Worm (Caenorhabditis elegans) whole organism, L1 larva: ENCODE measurements around the gene acs-5.

Experiments
- C04F5.9 ChIP-seq: sonication (generic microtip); optimal IDR thresholded peaks from 2 replicates; lab custom pipeline; 2016; ENCODE audit warnings: missing genetic modification characterization, missing compliant biosample characterization
- C16A3.4 ChIP-seq: fragments of 150-350 bp; optimal IDR thresholded peaks from 2 replicates; lab custom pipeline; 2014; ENCODE audit warnings: missing biosample characterization, missing genetic modification characterization
- F16B12.6 ChIP-seq: fragments of 150-350 bp; optimal IDR thresholded peaks from 2 replicates; lab custom pipeline; 2014; ENCODE audit warnings: missing biosample characterization, missing genetic modification characterization
- Y116A8C.19 ChIP-seq: sonication (generic microtip); optimal IDR thresholded peaks from 2 replicates; lab custom pipeline; 2016; ENCODE audit warnings: missing compliant biosample characterization, missing genetic modification characterization, borderline replicate concordance
- ceh-63 ChIP-seq: fragments of 200-800 bp; sonication (Bioruptor generic); optimal IDR thresholded peaks from 2 replicates; lab custom pipeline; 2018; ENCODE audit warnings: mild to moderate bottlenecking, missing genetic modification characterization, missing compliant biosample characterization
- ceh-8 ChIP-seq: fragments of 200-800 bp; sonication (Bioruptor generic); optimal IDR thresholded peaks from 2 replicates; lab custom pipeline; 2018; ENCODE audit warnings: mild to moderate bottlenecking, missing genetic modification characterization, moderate library complexity, missing compliant biosample characterization
- ceh-82 ChIP-seq, 3 experiments: fragments of 150-350 bp in 1 of 3; sonication (generic microtip) in 2 of 3; optimal IDR thresholded peaks; 2 replicates each; lab custom pipeline; 2014 to 2017; ENCODE audit warnings: missing biosample characterization in 3 of 3, missing genetic modification characterization in 3 of 3
- ces-1 ChIP-seq: fragments of 150-350 bp; optimal IDR thresholded peaks from 2 replicates; lab custom pipeline; 2014; ENCODE audit warnings: missing biosample characterization, missing genetic modification reagents, missing genetic modification characterization
- dsc-1 ChIP-seq: sonication (generic microtip); optimal IDR thresholded peaks from 2 replicates; lab custom pipeline; 2016; ENCODE audit warnings: mild to moderate bottlenecking, missing genetic modification characterization, missing compliant biosample characterization
- efl-1 ChIP-seq, 4 experiments: fragments of 150-350 bp; optimal IDR thresholded peaks in 3 of 4; peaks in 1 of 4; 1 replicate in 1 of 4; 2 replicates in 3 of 4; lab custom pipeline; 2014; ENCODE audit warnings: missing biosample characterization in 2 of 4, missing genetic modification characterization in 2 of 4, missing genetic modification reagents in 2 of 4
- efl-3 ChIP-seq: fragments of 200-800 bp; sonication (Bioruptor generic); optimal IDR thresholded peaks from 2 replicates; lab custom pipeline; 2018; ENCODE audit warnings: mild to moderate bottlenecking, missing genetic modification characterization, missing compliant biosample characterization
- elt-3 ChIP-seq, 6 experiments: fragments of 150-350 bp in 1 of 6; sonication (generic microtip); optimal IDR thresholded peaks; 2 replicates each; lab custom pipeline; 2017 to 2018; ENCODE audit warnings: missing biosample characterization in 6 of 6, missing genetic modification characterization in 6 of 6, inconsistent platforms in 1 of 6
- fkh-10 ChIP-seq: sonication (generic microtip); optimal IDR thresholded peaks from 2 replicates; lab custom pipeline; 2017; ENCODE audit warnings: missing biosample characterization, missing genetic modification reagents, missing genetic modification characterization
- fkh-8 ChIP-seq: sonication (generic microtip); optimal IDR thresholded peaks from 2 replicates; lab custom pipeline; 2016; ENCODE audit warnings: mild to moderate bottlenecking, missing genetic modification characterization, missing compliant biosample characterization
- fos-1 ChIP-seq: fragments of 150-350 bp; optimal IDR thresholded peaks from 2 replicates; lab custom pipeline; 2014; ENCODE audit warnings: missing biosample characterization, missing genetic modification characterization
- hpl-2 ChIP-seq: fragments of 150-350 bp; optimal IDR thresholded peaks from 2 replicates; lab custom pipeline; 2014; ENCODE audit warnings: missing biosample characterization, missing genetic modification reagents, missing genetic modification characterization
- isw-1 ChIP-seq: fragments of 200-800 bp; sonication (Bioruptor generic); IDR thresholded peaks from 2 replicates; pipeline ENCODE4 v1.3.6; 2022; ENCODE audit warnings: missing genetic modification characterization, missing compliant biosample characterization
- lin-13 ChIP-seq: fragments of 150-350 bp; optimal IDR thresholded peaks from 2 replicates; lab custom pipeline; 2014; ENCODE audit warnings: missing biosample characterization, missing genetic modification reagents, missing genetic modification characterization
- lin-14 ChIP-seq: fragments of 200-800 bp; sonication (Bioruptor generic); optimal IDR thresholded peaks from 2 replicates; lab custom pipeline; 2018; ENCODE audit warnings: mild to moderate bottlenecking, missing genetic modification characterization, moderate library complexity, missing compliant biosample characterization
- lin-35 ChIP-seq, 2 experiments: fragments of 150-350 bp; optimal IDR thresholded peaks; 2 replicates each; lab custom pipeline; 2014; ENCODE audit warnings: missing biosample characterization in 2 of 2, missing genetic modification characterization in 2 of 2, missing genetic modification reagents in 2 of 2
- lir-3 ChIP-seq: sonication (generic microtip); optimal IDR thresholded peaks from 2 replicates; lab custom pipeline; 2016; ENCODE audit warnings: mild to moderate bottlenecking, missing genetic modification characterization, moderate library complexity, missing compliant biosample characterization; ENCODE audit not compliant: poor library complexity
- lsy-2 ChIP-seq, 2 experiments: fragments of 150-350 bp; optimal IDR thresholded peaks; 2 replicates each; lab custom pipeline; 2014; ENCODE audit warnings: missing biosample characterization in 2 of 2, missing genetic modification characterization in 2 of 2
- mep-1 ChIP-seq: fragments of 150-350 bp; optimal IDR thresholded peaks from 2 replicates; lab custom pipeline; 2014; ENCODE audit warnings: missing biosample characterization, missing genetic modification characterization
- nhr-11 ChIP-seq: fragments of 150-350 bp; optimal IDR thresholded peaks from 2 replicates; lab custom pipeline; 2014; ENCODE audit warnings: missing biosample characterization, missing genetic modification characterization
- nhr-12 ChIP-seq: sonication (generic microtip); optimal IDR thresholded peaks from 2 replicates; lab custom pipeline; 2017; ENCODE audit warnings: missing biosample characterization, missing genetic modification characterization
- nhr-19 ChIP-seq: fragments of 200-800 bp; sonication (Bioruptor generic); conservative IDR thresholded peaks from 2 replicates; pipeline ENCODE4 v1.3.6; 2022; ENCODE audit warnings: missing genetic modification characterization, missing compliant biosample characterization
- nhr-47 ChIP-seq: sonication (generic microtip); optimal IDR thresholded peaks from 2 replicates; lab custom pipeline; 2016; ENCODE audit warnings: mild to moderate bottlenecking, missing genetic modification characterization, moderate library complexity, missing compliant biosample characterization
- nhr-71 ChIP-seq: sonication (generic microtip); optimal IDR thresholded peaks from 2 replicates; lab custom pipeline; 2016; ENCODE audit warnings: mild to moderate bottlenecking, missing genetic modification characterization, moderate library complexity, missing compliant biosample characterization
- nhr-85 ChIP-seq: sonication (generic microtip); peaks from one replicate; lab custom pipeline; 2016; ENCODE audit warnings: missing genetic modification characterization, inconsistent platforms, missing compliant biosample characterization
- nhr-90 ChIP-seq: sonication (generic microtip); optimal IDR thresholded peaks from 2 replicates; lab custom pipeline; 2016; ENCODE audit warnings: mild to moderate bottlenecking, missing genetic modification characterization, missing compliant biosample characterization; ENCODE audit not compliant: poor library complexity
- pag-3 ChIP-seq: sonication (generic microtip); optimal IDR thresholded peaks from 2 replicates; lab custom pipeline; 2017; ENCODE audit warnings: missing genetic modification characterization, mild to moderate bottlenecking, missing compliant biosample characterization, antibody characterized with exemption, borderline replicate concordance; ENCODE audit not compliant: insufficient read depth
- rnt-1 ChIP-seq: sonication (generic microtip); optimal IDR thresholded peaks from 2 replicates; lab custom pipeline; 2016; ENCODE audit warnings: mild to moderate bottlenecking, missing genetic modification characterization, moderate library complexity, missing compliant biosample characterization
- skn-1 ChIP-seq: fragments of 150-350 bp; optimal IDR thresholded peaks from 2 replicates; lab custom pipeline; 2014; ENCODE audit warnings: missing biosample characterization, missing genetic modification characterization
- snu-23 ChIP-seq: sonication (generic microtip); optimal IDR thresholded peaks from 2 replicates; lab custom pipeline; 2016; ENCODE audit warnings: missing genetic modification characterization, missing compliant biosample characterization
- sptf-1 ChIP-seq: fragments of 150-350 bp; optimal IDR thresholded peaks from 2 replicates; lab custom pipeline; 2014; ENCODE audit warnings: missing biosample characterization, missing genetic modification characterization
- swsn-7 ChIP-seq: sonication (generic microtip); optimal IDR thresholded peaks from 2 replicates; lab custom pipeline; 2016; ENCODE audit warnings: missing genetic modification characterization, missing compliant biosample characterization
- unc-130 ChIP-seq: fragments of 150-350 bp; optimal IDR thresholded peaks from 2 replicates; lab custom pipeline; 2017; ENCODE audit warnings: missing biosample characterization, missing genetic modification characterization, inconsistent platforms
- unc-30 ChIP-seq: sonication (generic microtip); optimal IDR thresholded peaks from 2 replicates; lab custom pipeline; 2017; ENCODE audit warnings: missing biosample characterization, missing genetic modification characterization
- zip-4 ChIP-seq: fragments of 200-800 bp; sonication (Bioruptor generic); optimal IDR thresholded peaks from 2 replicates; lab custom pipeline; 2018; ENCODE audit warnings: mild to moderate bottlenecking, missing genetic modification characterization, moderate library complexity, missing compliant biosample characterization

acs-5 gene

ce11 chrIII:13565972-13566371 lies 22.6 kb upstream of the acs-5 start:
- no peak for TF ChIP-seq C16A3.4 (tag; lab: Kevin White, UChicago)
- no peak for TF ChIP-seq swsn-7
- no peak for TF ChIP-seq unc-30
- TF ChIP-seq ceh-8 (GFP tag; lab: Kevin White, UChicago): no peak
- TF ChIP-seq efl-1 (optimal IDR thresholded peaks at IDR 0.05; lab: Kevin White, UChicago): peak in 1 of 2 experiments; percentile 3
- no peak for TF ChIP-seq efl-1 (GFP tag; optimal IDR thresholded peaks at IDR 0.05 in 1 of 2; lab: Kevin White, UChicago)
- no peak for TF ChIP-seq unc-130 (tag; lab: Kevin White, UChicago)
- TF ChIP-seq ces-1 (GFP tag; lab: Kevin White, UChicago): no peak
- TF ChIP-seq mep-1 (tag; lab: Kevin White, UChicago): no peak
- TF ChIP-seq efl-3: no peak
- TF ChIP-seq pag-3 (tag; lab: Kevin White, UChicago): no peak
- no peak for TF ChIP-seq hpl-2 (GFP tag; lab: Kevin White, UChicago)
- peak in 1 of 2 experiments; percentile 12 for TF ChIP-seq lsy-2 (tag; optimal IDR thresholded peaks at IDR 0.05; lab: Kevin White, UChicago)
- TF ChIP-seq nhr-90: no peak
- TF ChIP-seq fos-1 (tag; lab: Kevin White, UChicago): no peak
- no peak for TF ChIP-seq elt-3 (tag; optimal IDR thresholded peaks at IDR 0.05; lab: Kevin White, UChicago)
- TF ChIP-seq lin-14 (GFP tag; lab: Kevin White, UChicago): peak; percentile 45
- peak; percentile 16 for TF ChIP-seq nhr-71 (tag; lab: Kevin White, UChicago)
- no peak for TF ChIP-seq fkh-10
- TF ChIP-seq ceh-82 (tag; optimal IDR thresholded peaks at IDR 0.05; lab: Kevin White, UChicago): peak in 2 of 3 experiments; percentile 8 to 11

- TF ChIP-seq rnt-1 (tag; lab: Kevin White, UChicago): peak; percentile 25
- peak; percentile 36; the same call in 1 of the 2 replicates for TF ChIP-seq nhr-19 (GFP tag; lab: Robert Waterston, UW)
- no peak for TF ChIP-seq nhr-12
- TF ChIP-seq fkh-8 (tag; lab: Kevin White, UChicago): peak; percentile 24
- TF ChIP-seq lin-14 (GFP tag; lab: Kevin White, UChicago): peak; percentile 77
- TF ChIP-seq isw-1 (GFP tag; lab: Robert Waterston, UW): 0 out of 2 replicates have a peak, but pooled peaks have one; percentile 7
- peak; percentile 30 for TF ChIP-seq mep-1 (tag; lab: Kevin White, UChicago)
- no peak for TF ChIP-seq lin-13 (GFP tag; lab: Kevin White, UChicago)
- TF ChIP-seq nhr-85 (tag; lab: Kevin White, UChicago): no peak
- TF ChIP-seq snu-23 (GFP tag; lab: Kevin White, UChicago): peak; percentile 60
- TF ChIP-seq nhr-47 (tag; lab: Kevin White, UChicago): peak; percentile 30
- TF ChIP-seq fkh-10: peak; percentile 53
- TF ChIP-seq nhr-11 (tag; lab: Kevin White, UChicago): no peak
- peak; percentile 53 for TF ChIP-seq pag-3 (tag; lab: Kevin White, UChicago)
- peak in 1 of 2 experiments; percentile 20 for TF ChIP-seq lsy-2 (tag; optimal IDR thresholded peaks at IDR 0.05; lab: Kevin White, UChicago)
- peak; percentile 31 for TF ChIP-seq swsn-7
- peak; percentile 27 for TF ChIP-seq dsc-1 (tag; lab: Kevin White, UChicago)
- peak in 1 of 2 experiments; percentile 3 for TF ChIP-seq lin-35 (GFP tag; optimal IDR thresholded peaks at IDR 0.05; lab: Kevin White, UChicago)
- TF ChIP-seq F16B12.6 (tag; lab: Kevin White, UChicago): no peak
- peak; percentile 6 to 38 (median 24) for TF ChIP-seq ceh-82 (tag; optimal IDR thresholded peaks at IDR 0.05; lab: Kevin White, UChicago)
- peak; percentile 9 for TF ChIP-seq ces-1 (GFP tag; lab: Kevin White, UChicago)
- peak; percentile 13 to 14 for TF ChIP-seq efl-1 (optimal IDR thresholded peaks at IDR 0.05; lab: Kevin White, UChicago)
- peak; percentile 3 to 68 for TF ChIP-seq efl-1 (GFP tag; optimal IDR thresholded peaks at IDR 0.05 in 1 of 2; lab: Kevin White, UChicago)
- peak; percentile 65 for TF ChIP-seq nhr-71 (tag; lab: Kevin White, UChicago)
- TF ChIP-seq C04F5.9: no peak
- no peak for TF ChIP-seq unc-130 (tag; lab: Kevin White, UChicago)
- TF ChIP-seq lir-3: no peak
These were observed 21.6 kb upstream of the acs-5 start, which contains the start of gene aldo-1 for ce11 chrIII:13564929-13565328. aldo-1 (minus strand) TSS chrIII:13564937.

- TF ChIP-seq zip-4: no peak
- no peak for TF ChIP-seq sptf-1
- no peak for TF ChIP-seq skn-1 (tag; lab: Kevin White, UChicago)
- no peak for TF ChIP-seq nhr-12
- TF ChIP-seq Y116A8C.19 (tag; lab: Kevin White, UChicago): no peak
- TF ChIP-seq pag-3 (tag; lab: Kevin White, UChicago): no peak
- no peak for TF ChIP-seq ceh-63 (GFP tag; lab: Kevin White, UChicago)
- TF ChIP-seq, all 84 proteins: peak for 0
These were observed 20.2 kb upstream of the acs-5 start for ce11 chrIII:13563583-13563982.
